Worm (Caenorhabditis elegans) whole organism, L4/young adult: ENCODE results near the gene nhr-121.
"Not testable (repeated sequence)": the region's sequence is repeated elsewhere in the genome, so short reads cannot be mapped to it uniquely, and the experiment has no call there.

Source experiments
- W03F9.2 ChIP-seq: fragments of 150-350 bp; optimal IDR thresholded peaks from 2 replicates; lab custom pipeline; 2014; ENCODE audit warnings: missing biosample characterization, missing genetic modification characterization
- dao-5 ChIP-seq: sonication (generic microtip); optimal IDR thresholded peaks from 2 replicates; lab custom pipeline; 2016; ENCODE audit warnings: missing genotype, missing genetic modification characterization, moderate library complexity, missing compliant biosample characterization
- him-1 ChIP-seq: sonication (generic microtip); optimal IDR thresholded peaks from 2 replicates; lab custom pipeline; 2016; ENCODE audit warnings: missing genotype, missing genetic modification reagents, missing genetic modification characterization, missing compliant biosample characterization

The nhr-121 gene

ce11 chrIII:2435805-2436204 is 18.8 kb downstream of the nhr-121 start, which contains the start of gene E02H9.6:
E02H9.6 (plus strand) TSS chrIII:2436105.
- TF ChIP-seq W03F9.2, dao-5, him-1 (tag; lab: Kevin White, UChicago): not testable (repeated sequence)

- TF ChIP-seq him-1, dao-5, W03F9.2 (tag; lab: Kevin White, UChicago): not testable (repeated sequence)
Measured at ce11 chrIII:2435373-2435772, 19.2 kb downstream of the nhr-121 start, which contains the start of gene W04B5.6. W04B5.6 (minus strand) TSS chrIII:2435473.

- no peak for TF ChIP-seq W03F9.2 (tag; lab: Kevin White, UChicago)
- no peak for TF ChIP-seq him-1 (tag; lab: Kevin White, UChicago)
- TF ChIP-seq dao-5 (tag; lab: Kevin White, UChicago), result no peak
Measured at ce11 chrIII:2432925-2433324, 21.7 kb downstream of the nhr-121 start.

ce11 chrIII:2426122-2426521 is 28.5 kb downstream of the nhr-121 start, which contains the start of gene W04B5.8:
W04B5.8 (plus strand) TSS chrIII:2426316.
- TF ChIP-seq him-1 (tag; lab: Kevin White, UChicago) (no peak), W03F9.2 (tag; lab: Kevin White, UChicago) (no peak), dao-5 (tag; lab: Kevin White, UChicago) (no peak)

- TF ChIP-seq him-1 (tag; lab: Kevin White, UChicago) (no peak), dao-5 (tag; lab: Kevin White, UChicago) (no peak), W03F9.2 (tag; lab: Kevin White, UChicago) (no peak)
Measured at ce11 chrIII:2424783-2425329, 29.8 kb downstream of the nhr-121 start.

- no peak for TF ChIP-seq W03F9.2 (tag; lab: Kevin White, UChicago)
- TF ChIP-seq dao-5 (tag; lab: Kevin White, UChicago), result no peak
- no peak for TF ChIP-seq him-1 (tag; lab: Kevin White, UChicago)
Measured at ce11 chrIII:2423638-2424037, 31.0 kb downstream of the nhr-121 start.

- TF ChIP-seq W03F9.2 (tag; lab: Kevin White, UChicago), result no peak
- no peak for TF ChIP-seq dao-5 (tag; lab: Kevin White, UChicago)
- no peak for TF ChIP-seq him-1 (tag; lab: Kevin White, UChicago)
Measured at ce11 chrIII:2421226-2421625, 33.4 kb downstream of the nhr-121 start.

- TF ChIP-seq dao-5 (tag; lab: Kevin White, UChicago), result no peak
- no peak for TF ChIP-seq W03F9.2 (tag; lab: Kevin White, UChicago)
- no peak for TF ChIP-seq him-1 (tag; lab: Kevin White, UChicago)
Measured at ce11 chrIII:2419504-2419903, 35.1 kb downstream of the nhr-121 start.

ce11 chrIII:2418981-2419380 is 35.6 kb downstream of the nhr-121 start:
- TF ChIP-seq W03F9.2 (tag; lab: Kevin White, UChicago), result no peak
- no peak for TF ChIP-seq him-1 (tag; lab: Kevin White, UChicago)
- no peak for TF ChIP-seq dao-5 (tag; lab: Kevin White, UChicago)

ce11 chrIII:2418159-2418658 is 36.4 kb downstream of the nhr-121 start, which contains the start of the genes W04B5.5 and W04B5.3:
W04B5.5 (minus strand) TSS chrIII:2418209.
W04B5.3 (plus strand) TSS chrIII:2418514.
- TF ChIP-seq him-1 (tag; lab: Kevin White, UChicago), result no peak
- TF ChIP-seq dao-5 (tag; lab: Kevin White, UChicago), result no peak
- TF ChIP-seq W03F9.2 (tag; lab: Kevin White, UChicago), result no peak

ce11 chrIII:2410925-2411450 is 43.6 kb downstream of the nhr-121 start, which contains the start of gene mrpl-30:
mrpl-30 (minus strand) TSS chrIII:2410975.
- TF ChIP-seq dao-5 (tag; lab: Kevin White, UChicago), result no peak
- TF ChIP-seq him-1 (tag; lab: Kevin White, UChicago), result no peak
- TF ChIP-seq W03F9.2 (tag; lab: Kevin White, UChicago), result no peak

ce11 chrIII:2401126-2402123 is 53.2 kb downstream of the nhr-121 start, which contains the start of the genes cic-1 and strm-1:
cic-1 (minus strand) TSS chrIII:2401221.
strm-1 (plus strand) TSS chrIII:2402070.
- TF ChIP-seq W03F9.2 (tag; lab: Kevin White, UChicago), result peak; percentile 53
- no peak for TF ChIP-seq him-1 (tag; lab: Kevin White, UChicago)
- TF ChIP-seq dao-5 (tag; lab: Kevin White, UChicago), result no peak
